Worm (Caenorhabditis elegans): ENCODE results near the gene brc-1.

ce11 chrIII:3831381-3831780 lies 31.4 kb downstream of the brc-1 start, which contains the start of gene C36A4.10:
- TF ChIP-seq T22C8.4 (GFP tag; IDR thresholded peaks at IDR 0.05) (no peak), tab-1 (GFP tag; IDR thresholded peaks at IDR 0.05) (no peak), flt-1 (GFP tag; IDR thresholded peaks at IDR 0.05) (no peak), med-1 (GFP tag; optimal IDR thresholded peaks at IDR 0.05; ENCODE audit: insufficient read depth) (no peak), klf-2 (GFP tag; conservative IDR thresholded peaks at IDR 0.05) (no peak), ztf-29 (GFP tag; IDR thresholded peaks at IDR 0.05) (no peak), ztf-23 (GFP tag; IDR thresholded peaks at IDR 0.05) (no peak), cog-1 (tag; optimal IDR thresholded peaks at IDR 0.05) (no peak)

Data from whole organism, midembryonic.